Worm (Caenorhabditis elegans) whole organism, early embryonic: ENCODE data around the gene lpd-7.

Experiments
- B0310.2 ChIP-seq: sonication (generic microtip); optimal IDR thresholded peaks from 2 replicates; lab custom pipeline; 2016; ENCODE audit warnings: mild to moderate bottlenecking, missing genetic modification characterization, missing compliant biosample characterization
- F13C5.2 ChIP-seq: sonication (generic microtip); optimal IDR thresholded peaks from 2 replicates; lab custom pipeline; 2017; ENCODE audit warnings: mild to moderate bottlenecking, missing genetic modification characterization, inconsistent platforms, missing compliant biosample characterization
- aly-1 ChIP-seq: sonication (generic microtip); optimal IDR thresholded peaks from 2 replicates; lab custom pipeline; 2016; ENCODE audit warnings: missing genetic modification characterization, missing compliant biosample characterization
- ama-1 ChIP-seq: fragments of 150-350 bp; optimal IDR thresholded peaks from 2 replicates; lab custom pipeline; 2014
- ceh-13 ChIP-seq: fragments of 200-800 bp; sonication (Bioruptor generic); optimal IDR thresholded peaks from 2 replicates; lab custom pipeline; 2018; ENCODE audit warnings: mild to moderate bottlenecking, missing genetic modification characterization, missing compliant biosample characterization
- ceh-36 ChIP-seq: sonication (generic microtip); optimal IDR thresholded peaks from 2 replicates; lab custom pipeline; 2016; ENCODE audit warnings: missing genetic modification characterization, inconsistent platforms, missing compliant biosample characterization
- ets-7 ChIP-seq: sonication (generic microtip); optimal IDR thresholded peaks from 2 replicates; lab custom pipeline; 2016; ENCODE audit warnings: missing genotype, missing genetic modification characterization, missing compliant biosample characterization
- flt-1 ChIP-seq: fragments of 200-800 bp; sonication (Bioruptor generic); IDR thresholded peaks from 2 replicates; pipeline ENCODE4 v1.3.6; 2022; ENCODE audit warnings: missing genetic modification characterization, missing compliant biosample characterization
- hmbx-1 ChIP-seq: sonication (generic microtip); optimal IDR thresholded peaks from 2 replicates; lab custom pipeline; 2016; ENCODE audit warnings: mild to moderate bottlenecking, missing genetic modification characterization, missing compliant biosample characterization
- hmg-4 ChIP-seq: fragments of 200-800 bp; sonication (Bioruptor generic); optimal IDR thresholded peaks from 2 replicates; lab custom pipeline; 2018; ENCODE audit warnings: mild to moderate bottlenecking, missing genetic modification characterization, missing compliant biosample characterization
- hnd-1 ChIP-seq: sonication (generic microtip); optimal IDR thresholded peaks from 2 replicates; lab custom pipeline; 2016; ENCODE audit warnings: missing genetic modification characterization, missing compliant biosample characterization
- pes-1 ChIP-seq: fragments of 200-800 bp; sonication (Bioruptor generic); IDR thresholded peaks from 2 replicates; pipeline ENCODE4 v1.3.6; 2022; ENCODE audit warnings: missing genetic modification reagents, missing genetic modification characterization, missing compliant biosample characterization
- scrt-1 ChIP-seq: fragments of 200-800 bp; sonication (Bioruptor generic); IDR thresholded peaks from 2 replicates; pipeline ENCODE4 v1.3.6; 2022; ENCODE audit warnings: missing genetic modification characterization, missing compliant biosample characterization
- sea-1 ChIP-seq: fragments of 200-800 bp; sonication (Bioruptor generic); conservative IDR thresholded peaks from 2 replicates; pipeline ENCODE4 v1.3.6; 2022; ENCODE audit warnings: missing genetic modification characterization, missing compliant biosample characterization
- tbx-11 ChIP-seq: fragments of 200-800 bp; sonication (Bioruptor generic); IDR thresholded peaks from 2 replicates; pipeline ENCODE4 v1.3.6; 2022; ENCODE audit warnings: missing genetic modification characterization, missing compliant biosample characterization
- tbx-37 ChIP-seq: fragments of 200-800 bp; sonication (Bioruptor generic); conservative IDR thresholded peaks from 2 replicates; pipeline ENCODE4 v1.3.6; 2022; ENCODE audit warnings: missing genetic modification reagents, missing genetic modification characterization, missing compliant biosample characterization
- tra-4 ChIP-seq: sonication (generic microtip); optimal IDR thresholded peaks from 2 replicates; lab custom pipeline; 2017; ENCODE audit warnings: missing genetic modification characterization, missing compliant biosample characterization

Gene lpd-7

DNA sequence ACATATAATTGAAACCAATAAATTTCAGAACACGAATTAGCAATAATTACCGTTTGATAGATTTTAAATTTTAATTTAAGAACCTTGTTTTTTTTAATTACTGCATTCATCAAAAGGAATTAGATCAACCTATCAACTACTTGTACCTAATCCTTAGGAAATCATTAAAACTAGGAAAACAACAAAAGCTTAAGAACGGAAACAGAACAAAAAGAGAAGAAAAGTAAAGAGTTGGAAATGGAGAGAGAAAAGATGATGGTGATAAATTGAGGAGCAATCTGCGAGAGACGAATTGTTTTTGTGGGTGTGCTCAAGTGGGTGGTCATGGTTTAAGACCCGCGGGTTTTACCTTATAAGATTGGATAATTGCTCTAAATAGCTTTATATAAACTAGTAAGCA lies 37.8 kb upstream of the lpd-7 start:
- TF ChIP-seq tbx-37 (GFP tag; lab: Robert Waterston, UW) (no peak), aly-1 (tag; lab: Kevin White, UChicago) (no peak), hmbx-1 (tag; lab: Kevin White, UChicago) (no peak), pes-1 (GFP tag; lab: Robert Waterston, UW) (no peak), ceh-36 (no peak), flt-1 (GFP tag; lab: Robert Waterston, UW) (no peak), scrt-1 (no peak)

DNA sequence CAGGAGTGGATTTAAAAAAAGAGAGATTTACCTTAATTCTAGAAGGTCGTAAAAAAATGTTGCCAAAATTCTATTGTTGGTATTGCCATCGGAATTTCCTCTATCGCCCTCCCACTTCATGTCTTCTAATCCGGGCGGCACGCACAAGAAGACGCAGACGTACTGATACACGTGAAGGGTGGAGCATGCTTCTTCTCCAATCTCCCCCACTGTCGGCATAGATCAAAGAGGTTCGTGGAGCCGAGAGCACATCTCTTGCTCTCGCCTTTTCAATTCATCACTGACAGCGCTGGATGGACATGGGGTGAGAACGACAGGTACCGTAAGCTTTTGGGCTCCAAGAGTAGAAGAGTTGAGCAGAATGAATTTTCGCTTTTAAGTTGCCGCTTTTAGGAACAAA lies 36.6 kb upstream of the lpd-7 start, which contains the start of gene lin-39:
lin-39 (minus strand) TSS at position 74 of the 400 bp plus-strand sequence.
- no peak for TF ChIP-seq aly-1 (tag; lab: Kevin White, UChicago)
- TF ChIP-seq B0310.2 (tag; lab: Kevin White, UChicago) = no peak
- TF ChIP-seq tra-4 (tag; lab: Kevin White, UChicago) = no peak
- TF ChIP-seq tbx-11 (GFP tag; lab: Robert Waterston, UW) = no peak
- no peak for TF ChIP-seq hmbx-1 (tag; lab: Kevin White, UChicago)
- TF ChIP-seq ceh-36 = no peak
- TF ChIP-seq sea-1 (GFP tag; lab: Robert Waterston, UW) = no peak

DNA sequence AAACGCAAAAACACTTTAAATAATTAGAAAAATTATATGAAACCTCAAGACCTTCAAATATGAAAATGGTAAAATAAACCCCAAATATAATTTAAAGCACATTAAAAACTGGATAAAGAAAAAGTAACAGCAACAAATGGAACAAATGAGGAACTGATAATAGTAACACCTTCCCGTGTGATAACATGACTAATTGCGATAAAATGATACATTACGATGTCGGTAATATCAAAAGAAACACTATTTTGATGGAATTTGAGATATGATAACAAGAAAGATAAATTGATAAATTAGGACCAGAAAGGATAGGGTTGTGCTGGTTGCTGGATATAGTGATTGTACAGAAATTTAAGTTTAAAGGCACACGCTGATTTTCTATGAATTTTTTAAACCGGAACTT lies 31.1 kb upstream of the lpd-7 start:
- TF ChIP-seq pes-1 (GFP tag; lab: Robert Waterston, UW) (no peak), flt-1 (GFP tag; lab: Robert Waterston, UW) (no peak)

DNA sequence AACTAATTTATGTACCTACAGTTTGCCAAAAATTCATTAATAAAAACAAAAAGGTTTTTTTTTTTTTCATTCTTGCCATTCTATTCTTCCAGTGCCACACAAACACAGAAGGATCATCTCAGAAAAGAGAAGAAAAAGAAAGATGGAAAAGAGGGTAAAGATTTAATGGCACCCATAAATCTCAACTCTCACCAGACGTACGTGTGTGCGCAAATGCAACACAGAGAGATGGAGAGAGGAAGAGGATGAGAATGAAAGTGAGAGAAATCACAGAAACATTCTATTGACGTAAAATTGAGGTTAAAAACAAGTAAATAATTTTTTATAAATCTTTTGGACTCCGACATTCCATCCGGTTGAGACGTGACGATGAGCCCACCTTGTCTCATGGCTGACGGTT lies 28.9 kb upstream of the lpd-7 start:
- TF ChIP-seq hmg-4 (no peak), flt-1 (GFP tag; lab: Robert Waterston, UW) (no peak), F13C5.2 (tag; lab: Kevin White, UChicago) (no peak), hmbx-1 (tag; lab: Kevin White, UChicago) (no peak), ceh-36 (no peak), ama-1 (lab: Kevin White, UChicago) (no peak), B0310.2 (tag; lab: Kevin White, UChicago) (no peak), scrt-1 (no peak), pes-1 (GFP tag; lab: Robert Waterston, UW) (no peak), tra-4 (tag; lab: Kevin White, UChicago) (no peak), sea-1 (GFP tag; lab: Robert Waterston, UW) (no peak), tbx-11 (GFP tag; lab: Robert Waterston, UW) (no peak), hnd-1 (tag; lab: Kevin White, UChicago) (no peak)

DNA sequence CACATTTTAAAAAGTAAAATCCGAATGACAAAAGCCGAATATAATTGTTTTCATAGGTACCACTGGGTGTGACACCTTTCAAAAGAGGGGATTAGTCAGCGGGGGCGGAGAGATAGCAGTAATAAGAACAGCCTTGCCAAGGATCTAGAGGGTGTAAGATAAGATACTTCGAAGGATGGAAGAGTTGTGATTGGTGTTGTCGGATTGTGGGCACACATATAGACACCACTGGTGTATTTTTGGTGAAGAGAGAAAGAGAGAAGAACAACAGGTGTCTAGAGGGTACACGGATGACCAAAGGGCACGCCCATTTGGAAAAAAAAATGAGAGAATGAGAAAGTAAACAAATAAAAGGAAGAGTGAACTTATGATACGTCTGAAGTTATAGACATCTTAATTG lies 28.0 kb upstream of the lpd-7 start:
- no peak for TF ChIP-seq flt-1 (GFP tag; lab: Robert Waterston, UW)
- peak; percentile 53 for TF ChIP-seq ceh-36
- no peak for TF ChIP-seq tbx-11 (GFP tag; lab: Robert Waterston, UW)
- no peak for TF ChIP-seq hmg-4
- TF ChIP-seq ama-1 (lab: Kevin White, UChicago) = no peak

DNA sequence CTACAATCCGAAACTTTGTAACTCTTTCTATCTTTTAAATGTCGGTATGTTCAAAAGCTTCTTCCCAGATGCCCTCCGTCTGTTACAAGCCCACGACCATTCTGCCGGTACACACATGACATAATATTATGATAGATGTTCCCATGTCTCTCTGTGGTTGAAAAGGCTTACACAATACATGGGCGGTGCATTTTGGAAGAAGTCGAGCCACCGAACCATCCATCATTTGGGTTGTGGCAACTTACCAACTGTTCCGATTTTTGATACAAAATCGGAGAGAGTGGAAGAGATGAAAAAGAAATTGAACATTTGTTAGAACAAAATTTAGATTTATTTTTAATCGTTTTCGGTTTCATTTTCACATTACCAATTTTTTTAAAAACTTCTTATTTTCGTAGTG lies 24.2 kb upstream of the lpd-7 start:
- TF ChIP-seq ama-1 (lab: Kevin White, UChicago) (no peak), aly-1 (tag; lab: Kevin White, UChicago) (no peak)

DNA sequence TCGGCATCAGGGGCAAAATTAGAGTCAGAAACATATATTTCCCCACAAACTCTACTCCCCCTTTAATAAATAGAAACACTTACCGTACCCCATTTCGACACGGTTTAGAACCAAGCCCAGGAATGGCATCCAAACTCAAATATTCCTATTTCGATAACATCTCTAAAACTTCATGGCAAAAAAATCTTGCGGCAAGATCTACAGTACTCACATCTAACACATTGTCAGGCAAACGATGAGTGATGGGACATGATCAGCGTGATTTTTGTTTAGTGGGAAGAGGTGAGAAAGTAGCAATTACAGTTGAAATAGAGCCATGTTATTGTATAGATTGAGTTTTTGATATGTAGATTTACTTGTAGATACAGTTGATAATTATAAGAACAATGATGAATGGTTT lies 22.2 kb upstream of the lpd-7 start:
- TF ChIP-seq ceh-13 (GFP tag; lab: Kevin White, UChicago) (peak; percentile 13), hnd-1 (tag; lab: Kevin White, UChicago) (no peak)

DNA sequence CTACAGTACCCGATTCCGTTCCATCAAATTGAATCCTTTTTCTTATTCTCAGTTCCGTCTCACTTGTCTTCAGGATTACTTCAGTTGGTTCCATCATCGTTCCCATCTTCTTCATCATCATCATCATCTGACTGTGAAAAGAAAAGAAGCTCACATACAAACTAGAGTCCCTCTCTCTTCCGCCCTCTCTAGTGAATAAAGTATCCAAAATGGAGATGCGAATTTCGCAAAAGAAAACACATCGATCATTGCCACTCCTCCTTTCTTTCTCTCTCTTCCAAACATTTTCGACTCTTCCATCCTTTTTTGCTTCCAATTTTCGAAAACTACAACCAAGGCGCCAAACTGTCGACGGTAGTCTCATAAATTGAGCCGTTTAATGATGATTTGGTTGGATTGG lies 20.3 kb upstream of the lpd-7 start:
- TF ChIP-seq ets-7 (no peak), hmg-4 (no peak), aly-1 (tag; lab: Kevin White, UChicago) (no peak), F13C5.2 (tag; lab: Kevin White, UChicago) (no peak), B0310.2 (tag; lab: Kevin White, UChicago) (no peak), hmbx-1 (tag; lab: Kevin White, UChicago) (no peak), hnd-1 (tag; lab: Kevin White, UChicago) (no peak), flt-1 (GFP tag; lab: Robert Waterston, UW) (no peak), pes-1 (GFP tag; lab: Robert Waterston, UW) (no peak)

DNA sequence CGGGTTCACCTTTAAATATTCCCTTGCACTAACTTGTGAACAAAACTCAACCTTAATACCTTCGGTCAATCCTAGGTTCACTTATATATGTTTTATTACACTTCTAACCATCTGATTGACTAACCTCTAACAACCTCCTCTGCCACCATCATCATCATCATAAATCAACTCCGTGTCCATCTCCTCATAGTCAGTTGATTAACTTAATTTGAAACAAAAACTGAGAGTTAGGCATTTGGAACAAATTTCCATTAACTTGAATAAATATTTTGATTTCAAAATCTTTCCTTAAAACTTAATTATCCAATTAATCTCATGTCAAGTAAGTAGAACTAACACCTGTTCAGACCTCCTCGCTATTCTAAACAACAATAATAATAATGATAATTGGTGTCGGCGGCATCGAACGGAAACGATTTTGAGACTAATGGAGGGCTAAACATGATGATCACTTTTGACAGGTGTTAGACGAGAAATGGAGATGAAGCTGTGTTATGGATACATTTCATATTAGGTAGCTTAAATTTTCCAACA lies 19.4 kb upstream of the lpd-7 start:
- TF ChIP-seq B0310.2 (tag; lab: Kevin White, UChicago) (no peak), ets-7 (no peak), hnd-1 (tag; lab: Kevin White, UChicago) (no peak), hmbx-1 (tag; lab: Kevin White, UChicago) (no peak), pes-1 (GFP tag; lab: Robert Waterston, UW) (no peak), ceh-36 (no peak), ama-1 (lab: Kevin White, UChicago) (no peak), aly-1 (tag; lab: Kevin White, UChicago) (no peak), hmg-4 (no peak), ceh-13 (GFP tag; lab: Kevin White, UChicago) (no peak), scrt-1 (no peak), flt-1 (GFP tag; lab: Robert Waterston, UW) (no peak), tra-4 (tag; lab: Kevin White, UChicago) (no peak), sea-1 (GFP tag; lab: Robert Waterston, UW) (no peak)
